Worm (Caenorhabditis elegans) whole organism, L1 larva: ENCODE measurements around the gene srx-21.

ENCODE experiments used
- C34B4.2 ChIP-seq: sonication (generic microtip); optimal IDR thresholded peaks from 2 replicates; lab custom pipeline; 2017; ENCODE audit warnings: mild to moderate bottlenecking, missing genetic modification characterization, missing compliant biosample characterization
- F16B12.6 ChIP-seq: fragments of 150-350 bp; optimal IDR thresholded peaks from 2 replicates; lab custom pipeline; 2014; ENCODE audit warnings: missing biosample characterization, missing genetic modification characterization
- aha-1 ChIP-seq: fragments of 150-350 bp; optimal IDR thresholded peaks from 2 replicates; lab custom pipeline; 2014; ENCODE audit warnings: missing biosample characterization, missing genetic modification characterization
- alr-1 ChIP-seq: fragments of 200-800 bp; sonication (Bioruptor generic); optimal IDR thresholded peaks from 2 replicates; lab custom pipeline; 2018; ENCODE audit warnings: borderline replicate concordance, mild to moderate bottlenecking, missing genetic modification characterization, missing compliant biosample characterization
- aly-2 ChIP-seq: fragments of 150-350 bp; optimal IDR thresholded peaks from 2 replicates; lab custom pipeline; 2014; ENCODE audit warnings: missing biosample characterization, missing genetic modification characterization
- ama-1 ChIP-seq: fragments of 150-350 bp; optimal IDR thresholded peaks from 2 replicates; lab custom pipeline; 2014
- ceh-63 ChIP-seq: fragments of 200-800 bp; sonication (Bioruptor generic); optimal IDR thresholded peaks from 2 replicates; lab custom pipeline; 2018; ENCODE audit warnings: mild to moderate bottlenecking, missing genetic modification characterization, missing compliant biosample characterization
- ceh-8 ChIP-seq: fragments of 200-800 bp; sonication (Bioruptor generic); optimal IDR thresholded peaks from 2 replicates; lab custom pipeline; 2018; ENCODE audit warnings: mild to moderate bottlenecking, missing genetic modification characterization, moderate library complexity, missing compliant biosample characterization
- ceh-88 ChIP-seq: fragments of 200-800 bp; sonication (Bioruptor generic); IDR thresholded peaks from 2 replicates; pipeline ENCODE4 v1.3.6; 2022; ENCODE audit warnings: missing genetic modification characterization, missing compliant biosample characterization
- ceh-90 ChIP-seq: sonication (generic microtip); optimal IDR thresholded peaks from 2 replicates; lab custom pipeline; 2016; ENCODE audit warnings: missing genetic modification characterization, missing compliant biosample characterization
- ets-5 ChIP-seq: fragments of 200-800 bp; sonication (Bioruptor generic); IDR thresholded peaks from 2 replicates; pipeline ENCODE4 v1.3.6; 2022; ENCODE audit warnings: missing genetic modification characterization, missing compliant biosample characterization
- fkh-8 ChIP-seq: sonication (generic microtip); optimal IDR thresholded peaks from 2 replicates; lab custom pipeline; 2016; ENCODE audit warnings: mild to moderate bottlenecking, missing genetic modification characterization, missing compliant biosample characterization
- fos-1 ChIP-seq: fragments of 150-350 bp; optimal IDR thresholded peaks from 2 replicates; lab custom pipeline; 2014; ENCODE audit warnings: missing biosample characterization, missing genetic modification characterization
- hlh-17 ChIP-seq: fragments of 200-800 bp; sonication (Bioruptor generic); optimal IDR thresholded peaks from 2 replicates; lab custom pipeline; 2018; ENCODE audit warnings: missing genetic modification characterization, mild to moderate bottlenecking, missing compliant biosample characterization, moderate library complexity, borderline replicate concordance
- lin-13 ChIP-seq: fragments of 150-350 bp; optimal IDR thresholded peaks from 2 replicates; lab custom pipeline; 2014; ENCODE audit warnings: missing biosample characterization, missing genetic modification reagents, missing genetic modification characterization
- lin-35 ChIP-seq, 2 experiments: fragments of 150-350 bp; optimal IDR thresholded peaks; 2 replicates each; lab custom pipeline; 2014; ENCODE audit warnings: missing biosample characterization in 2 of 2, missing genetic modification characterization in 2 of 2, missing genetic modification reagents in 2 of 2
- lir-3 ChIP-seq: sonication (generic microtip); optimal IDR thresholded peaks from 2 replicates; lab custom pipeline; 2016; ENCODE audit warnings: mild to moderate bottlenecking, missing genetic modification characterization, moderate library complexity, missing compliant biosample characterization; ENCODE audit not compliant: poor library complexity
- lsy-2 ChIP-seq, 2 experiments: fragments of 150-350 bp; optimal IDR thresholded peaks; 2 replicates each; lab custom pipeline; 2014; ENCODE audit warnings: missing biosample characterization in 2 of 2, missing genetic modification characterization in 2 of 2
- mdl-1 ChIP-seq, 2 experiments: fragments of 150-350 bp; optimal IDR thresholded peaks; 2 replicates each; lab custom pipeline; 2014 to 2017; ENCODE audit warnings: missing biosample characterization in 2 of 2, missing genetic modification characterization in 2 of 2, inconsistent platforms in 1 of 2
- mef-2 ChIP-seq: fragments of 150-350 bp; optimal IDR thresholded peaks from 2 replicates; lab custom pipeline; 2014; ENCODE audit warnings: missing biosample characterization, missing genetic modification characterization
- nhr-11 ChIP-seq: fragments of 150-350 bp; optimal IDR thresholded peaks from 2 replicates; lab custom pipeline; 2014; ENCODE audit warnings: missing biosample characterization, missing genetic modification characterization
- nhr-12 ChIP-seq: sonication (generic microtip); optimal IDR thresholded peaks from 2 replicates; lab custom pipeline; 2017; ENCODE audit warnings: missing biosample characterization, missing genetic modification characterization
- nhr-20 ChIP-seq: sonication (generic microtip); optimal IDR thresholded peaks from 2 replicates; lab custom pipeline; 2016; ENCODE audit warnings: mild to moderate bottlenecking, missing genetic modification characterization, missing compliant biosample characterization
- nhr-71 ChIP-seq: sonication (generic microtip); optimal IDR thresholded peaks from 2 replicates; lab custom pipeline; 2016; ENCODE audit warnings: mild to moderate bottlenecking, missing genetic modification characterization, moderate library complexity, missing compliant biosample characterization
- nhr-77 ChIP-seq: fragments of 150-350 bp; optimal IDR thresholded peaks from 2 replicates; lab custom pipeline; 2014; ENCODE audit warnings: missing biosample characterization, missing genetic modification characterization
- pqm-1 ChIP-seq: sonication (generic microtip); optimal IDR thresholded peaks from 3 replicates; lab custom pipeline; 2017; ENCODE audit warnings: missing biosample characterization, missing genetic modification characterization
- snpc-4 ChIP-seq: fragments of 150-350 bp; optimal IDR thresholded peaks from 2 replicates; lab custom pipeline; 2014; ENCODE audit warnings: missing biosample characterization, missing genetic modification characterization
- sptf-1 ChIP-seq: fragments of 150-350 bp; optimal IDR thresholded peaks from 2 replicates; lab custom pipeline; 2014; ENCODE audit warnings: missing biosample characterization, missing genetic modification characterization
- swsn-7 ChIP-seq: sonication (generic microtip); optimal IDR thresholded peaks from 2 replicates; lab custom pipeline; 2016; ENCODE audit warnings: missing genetic modification characterization, missing compliant biosample characterization
- unc-130 ChIP-seq: fragments of 150-350 bp; optimal IDR thresholded peaks from 2 replicates; lab custom pipeline; 2017; ENCODE audit warnings: missing biosample characterization, missing genetic modification characterization, inconsistent platforms
- unc-30 ChIP-seq: sonication (generic microtip); optimal IDR thresholded peaks from 2 replicates; lab custom pipeline; 2017; ENCODE audit warnings: missing biosample characterization, missing genetic modification characterization
- unc-62 ChIP-seq: fragments of 150-350 bp; optimal IDR thresholded peaks from 2 replicates; lab custom pipeline; 2014; ENCODE audit warnings: missing biosample characterization, missing genetic modification reagents, missing genetic modification characterization
- vab-15 ChIP-seq: sonication (generic microtip); optimal IDR thresholded peaks from 2 replicates; lab custom pipeline; 2017; ENCODE audit warnings: missing genotype, mild to moderate bottlenecking, missing genetic modification characterization, missing compliant biosample characterization
- xbp-1 ChIP-seq: sonication (generic microtip); optimal IDR thresholded peaks from 2 replicates; lab custom pipeline; 2016; ENCODE audit warnings: missing genetic modification characterization, missing compliant biosample characterization
- zag-1 ChIP-seq: fragments of 150-350 bp; optimal IDR thresholded peaks from 2 replicates; lab custom pipeline; 2014; ENCODE audit warnings: missing biosample characterization, missing genetic modification characterization
- ztf-11 ChIP-seq, 2 experiments: sonication (generic microtip); optimal IDR thresholded peaks; 2 replicates each; lab custom pipeline; 2016 to 2017; ENCODE audit warnings: missing genetic modification characterization in 2 of 2, missing biosample characterization in 1 of 2, missing compliant biosample characterization in 1 of 2

srx-21 gene

ce11 chrV:646129-646528, 30.7 kb upstream of the srx-21 start, which contains the start of gene F48G7.12:
Gene F48G7.12, minus strand, starts transcription at chrV:646229.
- no peak for TF ChIP-seq zag-1 (tag; lab: Kevin White, UChicago)
- TF ChIP-seq lin-35 (GFP tag; optimal IDR thresholded peaks at IDR 0.05; lab: Kevin White, UChicago) = no peak
- no peak for TF ChIP-seq ceh-63 (GFP tag; lab: Kevin White, UChicago)
- TF ChIP-seq unc-62 (GFP tag; lab: Kevin White, UChicago) = no peak
- TF ChIP-seq sptf-1 = no peak
- TF ChIP-seq ztf-11 (tag; optimal IDR thresholded peaks at IDR 0.05; lab: Kevin White, UChicago) = no peak
- TF ChIP-seq ceh-8 = no peak
- no peak for TF ChIP-seq unc-30
- TF ChIP-seq lir-3 (tag; lab: Kevin White, UChicago) = no peak
- TF ChIP-seq ama-1 (lab: Kevin White, UChicago) = no peak
- TF ChIP-seq ceh-90 (tag; lab: Kevin White, UChicago) = no peak
- no peak for TF ChIP-seq mef-2
- no peak for TF ChIP-seq nhr-20
- no peak for TF ChIP-seq fkh-8 (tag; lab: Kevin White, UChicago)
- TF ChIP-seq aha-1 (tag; lab: Kevin White, UChicago) = no peak
- TF ChIP-seq, all 84 proteins: peak for 0

ce11 chrV:646888-647287, 29.9 kb upstream of the srx-21 start, which contains the start of gene ugt-42:
Gene ugt-42, plus strand, starts transcription at chrV:647188.
- TF ChIP-seq lin-13 (GFP tag; lab: Kevin White, UChicago) (no peak), C34B4.2 (tag; lab: Kevin White, UChicago) (no peak)

ce11 chrV:652940-653339, 23.9 kb upstream of the srx-21 start, which contains the start of gene srj-5:
Gene srj-5, minus strand, starts transcription at chrV:653040.
- TF ChIP-seq F16B12.6 (tag; lab: Kevin White, UChicago) (no peak), ceh-88 (GFP tag; lab: Robert Waterston, UW) (no peak), ceh-63 (GFP tag; lab: Kevin White, UChicago) (no peak), nhr-12 (tag; lab: Kevin White, UChicago) (no peak), hlh-17 (GFP tag; lab: Kevin White, UChicago) (no peak), mdl-1 (tag; optimal IDR thresholded peaks at IDR 0.05; lab: Kevin White, UChicago) (no peak), nhr-77 (tag; lab: Kevin White, UChicago) (no peak), nhr-71 (tag; lab: Kevin White, UChicago) (no peak), C34B4.2 (tag; lab: Kevin White, UChicago) (no peak)

- no peak for TF ChIP-seq ets-5 (GFP tag; lab: Robert Waterston, UW)
- TF ChIP-seq swsn-7 (tag; lab: Kevin White, UChicago) = no peak
- no peak for TF ChIP-seq lir-3 (tag; lab: Kevin White, UChicago)
- TF ChIP-seq snpc-4 (tag; lab: Kevin White, UChicago) = no peak
- TF ChIP-seq fos-1 (tag; lab: Kevin White, UChicago) = no peak
- no peak for TF ChIP-seq vab-15 (tag; lab: Kevin White, UChicago)
- TF ChIP-seq alr-1 (tag; lab: Kevin White, UChicago) = no peak
These were observed 22.4 kb upstream of the srx-21 start, which contains the start of gene srj-6 for ce11 chrV:654402-654801. Gene srj-6, minus strand, starts transcription at chrV:654502.

ce11 chrV:655823-656222, 21.0 kb upstream of the srx-21 start, which contains the start of gene srh-245:
Gene srh-245, minus strand, starts transcription at chrV:655923.
- no peak for TF ChIP-seq unc-30
- no peak for TF ChIP-seq unc-130 (tag; lab: Kevin White, UChicago)
- no peak for TF ChIP-seq ceh-8

- TF ChIP-seq mef-2 (no peak), nhr-71 (tag; lab: Kevin White, UChicago) (no peak), lsy-2 (tag; optimal IDR thresholded peaks at IDR 0.05; lab: Kevin White, UChicago) (no peak), pqm-1 (tag; lab: Kevin White, UChicago) (no peak), hlh-17 (GFP tag; lab: Kevin White, UChicago) (no peak), aly-2 (tag; lab: Kevin White, UChicago) (no peak), nhr-11 (tag; lab: Kevin White, UChicago) (no peak), xbp-1 (tag; lab: Kevin White, UChicago) (no peak), sptf-1 (no peak)
These were observed 19.2 kb upstream of the srx-21 start, which contains the start of gene srh-246 for ce11 chrV:657678-658077. Gene srh-246, minus strand, starts transcription at chrV:657778.
